Fruit fly (Drosophila melanogaster): ENCODE data around the gene Pdk1.

Gene Pdk1

dm6 chr3L:184251-184650 lies 55.0 kb downstream of the Pdk1 start, which contains the start of the genes CG34140, Mkp and Mtch (continued):
- TF ChIP-seq PHDP (tag; optimal IDR thresholded peaks at IDR 0.05) (no peak), HHEX (GFP tag; optimal IDR thresholded peaks at IDR 0.05) (peak; percentile 56), D (optimal IDR thresholded peaks at IDR 0.05) (no peak), D (GFP tag; optimal IDR thresholded peaks at IDR 0.05) (peak; percentile 60), fu2 (GFP tag; optimal IDR thresholded peaks at IDR 0.05) (peak; percentile 88), nerfin-1 (tag; optimal IDR thresholded peaks at IDR 0.05) (peak; percentile 99), slou (GFP tag; optimal IDR thresholded peaks at IDR 0.05) (peak; percentile 79), CG6254 (GFP tag; optimal IDR thresholded peaks at IDR 0.05) (no peak), HmgZ (tag; optimal IDR thresholded peaks at IDR 0.05) (peak; percentile 84), CG6175 (GFP tag; IDR thresholded peaks at IDR 0.05) (peak; percentile 63; the same call in 1 of the 3 replicates), HLHmδ (GFP tag; optimal IDR thresholded peaks at IDR 0.05) (no peak), CG7357 (GFP tag; IDR thresholded peaks at IDR 0.05) (0 out of 3 replicates have a peak, but pooled peaks have one; percentile 31), CG1602 (GFP tag; optimal IDR thresholded peaks at IDR 0.05) (peak; percentile 86), oc (tag; optimal IDR thresholded peaks at IDR 0.05) (no peak), wek (GFP tag; optimal IDR thresholded peaks at IDR 0.05) (peak; percentile 48), Sry-β (GFP tag; optimal IDR thresholded peaks at IDR 0.05) (peak; percentile 3), CG4617 (GFP tag; optimal IDR thresholded peaks at IDR 0.05; ENCODE audit: borderline replicate concordance) (peak; percentile 93), Dbx (GFP tag; IDR thresholded peaks at IDR 0.05) (peak; percentile 89), Dll (GFP tag; IDR thresholded peaks at IDR 0.05; ENCODE audit: partially characterized antibody) (peak; percentile 98), BEAF-32 (GFP tag; optimal IDR thresholded peaks at IDR 0.05) (peak; percentile 97), so (GFP tag; IDR thresholded peaks at IDR 0.05) (peak; percentile 63; the same call in 1 of the 3 replicates), Awh (GFP tag; IDR thresholded peaks at IDR 0.05) (peak; percentile 72), pho (GFP tag; optimal IDR thresholded peaks at IDR 0.05) (peak; percentile 91), CG3726 (GFP tag; IDR thresholded peaks at IDR 0.05) (0 out of 3 replicates have a peak, but pooled peaks have one; percentile 25), exex (tag; optimal IDR thresholded peaks at IDR 0.05) (no peak), jumu (GFP tag; optimal IDR thresholded peaks at IDR 0.05) (peak; percentile 91), lilli (GFP tag; optimal IDR thresholded peaks at IDR 0.05) (peak; percentile 96), CG8359 (GFP tag; optimal IDR thresholded peaks at IDR 0.05; ENCODE audit: borderline replicate concordance) (no peak), Hr51 (GFP tag; optimal IDR thresholded peaks at IDR 0.05) (peak in 1 of 2 experiments; percentile 91), HmgD (GFP tag; optimal IDR thresholded peaks at IDR 0.05) (peak; percentile 39), salm (tag; optimal IDR thresholded peaks at IDR 0.05) (peak; percentile 68), trem (tag; optimal IDR thresholded peaks at IDR 0.05) (peak; percentile 92), CG12744 (GFP tag; optimal IDR thresholded peaks at IDR 0.05) (peak; percentile 82), Nf-YB (GFP tag; optimal IDR thresholded peaks at IDR 0.05) (peak; percentile 64), Mes4 (GFP tag; optimal IDR thresholded peaks at IDR 0.05) (peak; percentile 81), CG14667 (GFP tag; IDR thresholded peaks at IDR 0.05) (peak; percentile 70), ab (GFP tag; optimal IDR thresholded peaks at IDR 0.05) (peak; percentile 69), ttk (GFP tag; IDR thresholded peaks at IDR 0.05) (peak; percentile 73), CG13624 (GFP tag; optimal IDR thresholded peaks at IDR 0.05) (no peak), CG17829 (tag; optimal IDR thresholded peaks at IDR 0.05) (peak; percentile 86), CG10462 (GFP tag; optimal IDR thresholded peaks at IDR 0.05) (peak; percentile 86), Tbp (GFP tag; optimal IDR thresholded peaks at IDR 0.05) (no peak), E2f2 (GFP tag; IDR thresholded peaks at IDR 0.05) (peak; percentile 70), CG17186 (GFP tag; optimal IDR thresholded peaks at IDR 0.05) (peak; percentile 77), CG5953 (GFP tag; IDR thresholded peaks at IDR 0.05) (no peak), CG17359 (tag; optimal IDR thresholded peaks at IDR 0.05) (peak; percentile 79), Chrac-16 (GFP tag; optimal IDR thresholded peaks at IDR 0.05) (peak; percentile 87), CG10979 (tag; optimal IDR thresholded peaks at IDR 0.05) (peak; percentile 76), toy (GFP tag; IDR thresholded peaks at IDR 0.05) (no peak), eve (GFP tag; optimal IDR thresholded peaks at IDR 0.05) (peak in 1 of 2 experiments; percentile 37), CG2116 (GFP tag; optimal IDR thresholded peaks at IDR 0.05) (peak; percentile 94)

Data from whole organism, embryonic.